Worm (Caenorhabditis elegans): ENCODE data around the gene Y34B4A.7.

Y34B4A.7 gene

DNA sequence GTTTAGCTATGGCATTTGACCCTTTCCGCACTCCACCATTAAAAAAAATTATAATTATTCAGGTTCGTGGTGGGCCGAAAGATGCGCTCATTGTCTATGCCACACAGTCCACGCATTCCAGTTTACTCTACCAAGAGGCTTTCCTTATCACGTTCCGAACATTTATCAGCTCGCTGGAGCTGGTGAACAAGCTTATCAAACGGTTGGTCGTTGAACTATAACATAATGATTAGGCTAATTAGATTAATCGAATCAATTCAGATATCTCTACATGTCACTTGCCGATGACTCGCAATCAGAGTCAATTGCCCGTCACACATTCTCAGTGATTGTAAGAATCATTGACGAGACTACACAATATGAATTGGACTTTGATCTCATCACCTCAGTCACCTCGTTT is 25.2 kb downstream of the Y34B4A.7 start:
- no peak for TF ChIP-seq unc-62 (GFP tag; optimal IDR thresholded peaks at IDR 0.05)

DNA sequence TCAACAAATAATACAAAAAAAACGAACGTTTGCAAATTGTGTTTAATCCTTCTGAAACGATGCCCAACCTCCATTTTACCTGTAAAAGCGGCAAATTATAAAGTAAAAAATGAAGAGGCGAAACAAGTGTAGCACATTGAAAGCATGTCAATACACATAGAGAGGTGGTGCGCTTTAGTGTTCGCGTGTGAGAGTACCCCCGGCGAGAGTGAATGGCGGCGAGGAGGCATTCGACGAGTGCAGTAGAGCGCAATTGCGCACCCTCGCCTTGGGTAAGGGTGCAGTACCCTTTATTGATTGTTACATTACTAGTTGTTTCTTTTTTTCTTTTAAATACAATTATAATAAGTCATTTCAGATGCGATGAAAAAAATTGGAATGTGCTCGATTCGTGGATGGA is 31.1 kb downstream of the Y34B4A.7 start, which contains the start of gene hst-6:
TSS of gene hst-6 (plus strand) at position 353 of the 400 bp plus-strand sequence.
- no peak for TF ChIP-seq unc-62 (GFP tag; optimal IDR thresholded peaks at IDR 0.05)

DNA sequence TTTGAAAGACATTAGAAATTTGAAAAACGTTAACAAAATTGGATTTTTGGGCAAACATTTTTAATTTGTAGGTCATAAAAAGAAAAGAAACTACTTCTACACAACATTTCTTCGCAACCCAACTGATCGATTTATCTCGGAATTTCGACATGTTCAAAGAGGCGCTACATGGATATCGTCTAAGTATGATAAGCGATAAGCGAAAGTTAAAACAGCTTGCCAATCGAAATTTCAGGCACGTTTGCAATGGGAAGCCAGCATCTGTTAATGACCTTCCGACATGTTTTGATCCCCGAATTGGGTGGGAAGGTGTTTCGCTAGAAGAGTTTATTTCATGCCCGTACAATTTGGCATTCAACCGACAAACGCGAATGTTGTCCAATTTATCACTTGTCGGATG is 32.6 kb downstream of the Y34B4A.7 start:
- no peak for TF ChIP-seq unc-62 (GFP tag; optimal IDR thresholded peaks at IDR 0.05)

ce11 chrX:5278249-5278648 is 34.1 kb downstream of the Y34B4A.7 start:
- no peak for TF ChIP-seq unc-62 (GFP tag; optimal IDR thresholded peaks at IDR 0.05)

DNA sequence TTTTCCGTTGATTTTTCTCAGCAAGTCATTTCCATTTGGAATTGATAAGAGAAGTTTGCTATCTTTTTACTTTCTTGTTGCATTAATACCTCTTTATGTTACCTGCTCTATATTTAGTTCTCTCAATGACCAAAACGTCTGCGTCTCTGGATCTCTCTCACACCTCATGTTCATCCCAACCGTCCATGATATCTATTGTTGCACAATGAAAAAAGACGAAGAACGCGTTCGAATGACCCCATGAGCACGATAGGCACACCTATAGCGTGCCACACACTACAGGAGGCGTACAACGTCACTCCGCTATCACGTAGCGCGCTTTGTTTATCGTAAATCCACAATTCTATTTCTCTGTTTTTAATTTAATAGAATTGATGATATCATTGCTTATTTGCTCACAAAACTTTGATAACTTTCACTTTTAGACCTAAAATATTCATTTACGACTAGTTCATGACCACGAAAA is 35.1 kb downstream of the Y34B4A.7 start, which contains the start of gene Y34B4A.2:
TSS of gene Y34B4A.2 (plus strand) at position 328 of the 466 bp plus-strand sequence.
- no peak for TF ChIP-seq unc-62 (GFP tag; optimal IDR thresholded peaks at IDR 0.05)

DNA sequence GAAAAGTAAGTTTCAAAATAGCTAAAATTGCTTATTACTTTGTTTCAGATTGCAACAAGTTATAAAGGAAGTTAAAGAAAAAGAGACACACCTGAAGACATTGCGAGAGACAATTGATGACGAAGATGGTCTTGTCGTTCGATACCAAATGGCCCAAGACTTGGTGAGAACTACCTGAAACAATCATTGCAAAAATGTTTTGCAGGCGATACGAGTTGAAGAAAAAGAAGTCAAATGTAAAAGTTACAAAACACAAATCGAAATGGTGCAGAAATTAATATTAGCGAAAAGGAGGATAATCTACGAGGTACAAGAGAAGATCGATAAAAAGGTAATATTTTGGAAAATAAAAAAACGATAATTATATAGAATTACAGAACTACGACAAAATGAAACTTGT is 35.5 kb downstream of the Y34B4A.7 start, which contains the start of gene rga-8:
TSS of gene rga-8 (minus strand) at position 101 of the 400 bp plus-strand sequence.
- no peak for TF ChIP-seq unc-62 (GFP tag; optimal IDR thresholded peaks at IDR 0.05)

ce11 chrX:5283531-5283930 is 39.4 kb downstream of the Y34B4A.7 start, which contains the start of gene vps-41:
vps-41 (plus strand) TSS chrX:5283831.
- TF ChIP-seq unc-62 (GFP tag; optimal IDR thresholded peaks at IDR 0.05) = no peak

- no peak for TF ChIP-seq unc-62 (GFP tag; optimal IDR thresholded peaks at IDR 0.05)
These were observed 45.0 kb downstream of the Y34B4A.7 start for ce11 chrX:5289106-5289505.

DNA sequence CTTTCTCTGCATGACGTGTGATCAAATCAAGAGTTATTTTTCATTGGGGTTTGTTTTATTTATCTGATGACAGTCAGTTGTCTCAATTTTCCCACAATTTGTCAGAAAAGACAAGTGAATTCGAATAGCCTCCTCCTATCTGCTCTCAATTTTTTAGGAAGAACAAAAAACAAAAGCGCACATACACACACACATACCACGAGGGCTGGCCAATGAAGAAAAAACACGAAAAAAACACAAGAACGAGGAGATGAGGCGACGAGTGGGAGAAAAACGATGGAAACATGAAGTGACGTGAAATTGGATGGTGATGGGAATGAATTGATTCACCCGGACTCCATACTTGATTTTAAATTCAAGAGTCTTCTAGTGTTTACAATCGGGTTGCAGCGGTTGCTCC is 49.7 kb downstream of the Y34B4A.7 start:
- TF ChIP-seq unc-62 (GFP tag; optimal IDR thresholded peaks at IDR 0.05) = no peak
